Worm (Caenorhabditis elegans): Measurements from ENCODE around the gene mrps-21.

mrps-21 gene

ce11 chrIV:4667383-4667782 lies 8.1 kb upstream of the mrps-21 start:
- TF ChIP-seq nhr-77 (tag; optimal IDR thresholded peaks at IDR 0.05) (no peak), skn-1 (tag; optimal IDR thresholded peaks at IDR 0.05) (no peak), nhr-67 (tag; optimal IDR thresholded peaks at IDR 0.05) (no peak), nhr-76 (tag; optimal IDR thresholded peaks at IDR 0.05) (no peak), jun-1 (tag; optimal IDR thresholded peaks at IDR 0.05) (no peak), hmg-11 (tag; optimal IDR thresholded peaks at IDR 0.05) (peak; percentile 5), mdl-1 (tag; optimal IDR thresholded peaks at IDR 0.05) (no peak), lin-15B (tag; optimal IDR thresholded peaks at IDR 0.05) (no peak), nhr-43 (tag; optimal IDR thresholded peaks at IDR 0.05; ENCODE audit: poor library complexity, severe bottlenecking) (no peak), fkh-10 (GFP tag; optimal IDR thresholded peaks at IDR 0.05) (no peak), lin-39 (tag; optimal IDR thresholded peaks at IDR 0.05) (peak; percentile 63), lsy-12 (tag; optimal IDR thresholded peaks at IDR 0.05) (no peak), ceh-82 (tag; optimal IDR thresholded peaks at IDR 0.05) (no peak), elt-3 (tag; optimal IDR thresholded peaks at IDR 0.05) (no peak), snpc-4 (tag; optimal IDR thresholded peaks at IDR 0.05) (no peak), ama-1 (optimal IDR thresholded peaks at IDR 0.05) (no peak), aly-2 (tag; optimal IDR thresholded peaks at IDR 0.05) (no peak), eor-1 (tag; optimal IDR thresholded peaks at IDR 0.05) (no peak), ceh-28 (tag; optimal IDR thresholded peaks at IDR 0.05) (no peak), R02D3.7 (tag; optimal IDR thresholded peaks at IDR 0.05) (no peak), sea-2 (GFP tag; optimal IDR thresholded peaks at IDR 0.05) (no peak), mml-1 (tag; optimal IDR thresholded peaks at IDR 0.05) (no peak), elt-1 (tag; optimal IDR thresholded peaks at IDR 0.05) (peak; percentile 40), pha-4 (tag; optimal IDR thresholded peaks at IDR 0.05) (no peak), elt-2 (tag; optimal IDR thresholded peaks at IDR 0.05) (no peak), tbx-2 (tag; optimal IDR thresholded peaks at IDR 0.05) (no peak), zag-1 (tag; optimal IDR thresholded peaks at IDR 0.05) (no peak), nfya-1 (tag; optimal IDR thresholded peaks at IDR 0.05; ENCODE audit: insufficient read depth) (peak; percentile 4), nhr-12 (tag; optimal IDR thresholded peaks at IDR 0.05) (no peak), nhr-237 (tag; optimal IDR thresholded peaks at IDR 0.05) (no peak), fos-1 (tag; optimal IDR thresholded peaks at IDR 0.05) (no peak), pqm-1 (tag; optimal IDR thresholded peaks at IDR 0.05) (no peak)

DNA sequence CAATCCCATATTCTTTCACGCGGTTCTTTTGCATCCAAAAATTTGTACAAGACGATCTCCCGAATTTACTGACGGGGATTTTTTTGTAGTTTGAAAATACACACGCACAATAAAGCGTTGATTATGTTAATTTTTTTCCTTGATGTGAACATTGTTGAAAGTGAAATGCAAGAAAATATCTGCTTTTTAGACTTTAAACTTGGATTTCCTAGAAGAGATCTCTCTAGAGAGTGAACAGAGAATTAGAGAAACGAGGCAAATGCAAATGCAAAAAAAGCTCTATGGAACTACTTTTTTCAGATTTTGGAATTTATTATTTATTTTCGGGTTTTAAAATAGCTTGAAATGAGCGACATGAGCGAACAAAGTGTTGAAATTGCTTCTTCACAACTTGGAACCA lies 5.8 kb upstream of the mrps-21 start, which contains the start of gene F29B9.1:
TSS of gene F29B9.1 (plus strand) at position 301 of the 400 bp plus-strand sequence.
- TF ChIP-seq pha-4 (tag; optimal IDR thresholded peaks at IDR 0.05), result peak; percentile 17
- no peak for TF ChIP-seq R02D3.7 (tag; optimal IDR thresholded peaks at IDR 0.05)

ce11 chrIV:4660151-4661041 lies 1.1 kb upstream of the mrps-21 start, which contains the start of the genes F29B9.11 and jmjd-1.2:
F29B9.11 (minus strand) TSS chrIV:4660201.
jmjd-1.2 (plus strand) TSS chrIV:4660991.
- TF ChIP-seq lin-39 (tag; optimal IDR thresholded peaks at IDR 0.05), result peak; percentile 52
- peak; percentile 84 for TF ChIP-seq ceh-28 (tag; optimal IDR thresholded peaks at IDR 0.05)
- TF ChIP-seq ztf-4 (tag; optimal IDR thresholded peaks at IDR 0.05), result no peak
- TF ChIP-seq hmg-11 (tag; optimal IDR thresholded peaks at IDR 0.05), result peak; percentile 76
- no peak for TF ChIP-seq nhr-237 (tag; optimal IDR thresholded peaks at IDR 0.05)
- peak; percentile 13 for TF ChIP-seq unc-62 (GFP tag; optimal IDR thresholded peaks at IDR 0.05)
- TF ChIP-seq zag-1 (tag; optimal IDR thresholded peaks at IDR 0.05), result no peak
- TF ChIP-seq elt-2 (tag; optimal IDR thresholded peaks at IDR 0.05), result peak; percentile 77
- TF ChIP-seq egl-5 (tag; optimal IDR thresholded peaks at IDR 0.05), result peak; percentile 47
- peak; percentile 30 for TF ChIP-seq ama-1 (optimal IDR thresholded peaks at IDR 0.05)
- TF ChIP-seq egl-27 (tag; optimal IDR thresholded peaks at IDR 0.05), result peak; percentile 38
- peak; percentile 88 for TF ChIP-seq nfya-1 (tag; optimal IDR thresholded peaks at IDR 0.05; ENCODE audit: insufficient read depth)
- peak; percentile 86 for TF ChIP-seq nhr-25 (tag; optimal IDR thresholded peaks at IDR 0.05)
- peak; percentile 42 for TF ChIP-seq ceh-82 (tag; optimal IDR thresholded peaks at IDR 0.05)
- no peak for TF ChIP-seq unc-39 (tag; optimal IDR thresholded peaks at IDR 0.05)
- peak; percentile 83 for TF ChIP-seq nhr-43 (tag; optimal IDR thresholded peaks at IDR 0.05; ENCODE audit: poor library complexity, severe bottlenecking)
- peak; percentile 78 for TF ChIP-seq tbx-2 (tag; optimal IDR thresholded peaks at IDR 0.05)
- TF ChIP-seq nhr-67 (tag; optimal IDR thresholded peaks at IDR 0.05), result no peak
- no peak for TF ChIP-seq nhr-12 (tag; optimal IDR thresholded peaks at IDR 0.05)
- no peak for TF ChIP-seq fkh-2 (tag; optimal IDR thresholded peaks at IDR 0.05)
- peak; percentile 92 for TF ChIP-seq nhr-23 (tag; optimal IDR thresholded peaks at IDR 0.05)
- TF ChIP-seq elt-3 (tag; optimal IDR thresholded peaks at IDR 0.05), result peak in 1 of 3 experiments; percentile 32
- peak; percentile 43 for TF ChIP-seq pqm-1 (tag; optimal IDR thresholded peaks at IDR 0.05)
- TF ChIP-seq snpc-4 (tag; optimal IDR thresholded peaks at IDR 0.05), result peak; percentile 58
- TF ChIP-seq skn-1 (tag; optimal IDR thresholded peaks at IDR 0.05), result peak; percentile 56
- peak; percentile 87 for TF ChIP-seq lsy-12 (tag; optimal IDR thresholded peaks at IDR 0.05)
- peak; percentile 95 for TF ChIP-seq R02D3.7 (tag; optimal IDR thresholded peaks at IDR 0.05)
- TF ChIP-seq nhr-76 (tag; optimal IDR thresholded peaks at IDR 0.05), result no peak
- peak; percentile 61 for TF ChIP-seq nhr-11 (tag; optimal IDR thresholded peaks at IDR 0.05)
- peak; percentile 78 for TF ChIP-seq nhr-77 (tag; optimal IDR thresholded peaks at IDR 0.05)
- peak; percentile 72 for TF ChIP-seq pha-4 (tag; optimal IDR thresholded peaks at IDR 0.05)
- no peak for TF ChIP-seq sea-2 (GFP tag; optimal IDR thresholded peaks at IDR 0.05)
- peak; percentile 83 for TF ChIP-seq jun-1 (tag; optimal IDR thresholded peaks at IDR 0.05)
- TF ChIP-seq ZK546.5 (tag; optimal IDR thresholded peaks at IDR 0.05), result peak; percentile 52
- TF ChIP-seq lin-15B (tag; optimal IDR thresholded peaks at IDR 0.05), result peak; percentile 94
- TF ChIP-seq ztf-11 (tag; optimal IDR thresholded peaks at IDR 0.05), result no peak
- TF ChIP-seq fkh-10 (GFP tag; optimal IDR thresholded peaks at IDR 0.05), result no peak
- TF ChIP-seq elt-1 (tag; optimal IDR thresholded peaks at IDR 0.05), result peak; percentile 19
- no peak for TF ChIP-seq eor-1 (tag; optimal IDR thresholded peaks at IDR 0.05)
